Comparison of ENCODE assay signal across 1 fruit fly cellular context in genomic region chr3R:4333964-4334363, dm6.
TF ChIP-seq lines count a peak whose summit lies in the region.

Gene CG9776 (minus strand): TSS chr3R:4334071.

TF ChIP-seq in whole organism, embryonic, 481 proteins besides CTCF, POLR2A, EP300 and RAD21 (continued from another document and continues in another):
- TF ChIP-seq CG8359 (GFP tag; optimal IDR thresholded peaks at IDR 0.05; lab: Kevin White, UChicago; ENCODE audit: borderline replicate concordance) (no peak), CG30431 (GFP tag; optimal IDR thresholded peaks at IDR 0.05; lab: Kevin White, UChicago) (no peak), Mrtf (GFP tag; IDR thresholded peaks at IDR 0.05; lab: Robert Waterston, UW) (peak; percentile 59; the same call in 1 of the 3 replicates), CG4820 (GFP tag; optimal IDR thresholded peaks at IDR 0.05; lab: Kevin White, UChicago) (peak; percentile 63), slbo (GFP tag; IDR thresholded peaks at IDR 0.05; lab: Robert Waterston, UW) (peak; percentile 78), CG12299 (tag; optimal IDR thresholded peaks at IDR 0.05; lab: Kevin White, UChicago) (peak; percentile 40), ase (GFP tag; IDR thresholded peaks at IDR 0.05; lab: Robert Waterston, UW) (no peak), ranshi (GFP tag; IDR thresholded peaks at IDR 0.05; lab: Robert Waterston, UW) (peak; percentile 54; the same call in 1 of the 2 replicates), NK7.1 (GFP tag; optimal IDR thresholded peaks at IDR 0.05; lab: Kevin White, UChicago) (peak; percentile 49), Sry-δ (GFP tag; optimal IDR thresholded peaks at IDR 0.05; lab: Kevin White, UChicago) (peak; percentile 89), stc (GFP tag; IDR thresholded peaks at IDR 0.05; lab: Robert Waterston, UW) (no peak), CG9797 (GFP tag; optimal IDR thresholded peaks at IDR 0.05; lab: Kevin White, UChicago) (peak; percentile 51), CG31365 (tag; optimal IDR thresholded peaks at IDR 0.05; lab: Kevin White, UChicago) (no peak), CG7963 (GFP tag; IDR thresholded peaks at IDR 0.05; lab: Robert Waterston, UW; ENCODE audit: partially characterized antibody) (peak; percentile 99), CG12391 (tag; optimal IDR thresholded peaks at IDR 0.05; lab: Kevin White, UChicago) (no peak), unc-4 (GFP tag; IDR thresholded peaks at IDR 0.05; lab: Robert Waterston, UW; ENCODE audit: partially characterized antibody) (peak; percentile 96), CG8089 (GFP tag; optimal IDR thresholded peaks at IDR 0.05; lab: Kevin White, UChicago) (peak; percentile 6), Rfx (GFP tag; IDR thresholded peaks at IDR 0.05; lab: Robert Waterston, UW) (peak; percentile 84), so (GFP tag; IDR thresholded peaks at IDR 0.05; lab: Robert Waterston, UW) (no peak), Pdp1 (GFP tag; optimal IDR thresholded peaks at IDR 0.05; lab: Kevin White, UChicago) (peak; percentile 62 to 75), CG10431 (GFP tag; optimal IDR thresholded peaks at IDR 0.05; lab: Kevin White, UChicago) (no peak), crp (GFP tag; optimal IDR thresholded peaks at IDR 0.05; lab: Kevin White, UChicago) (peak in 1 of 2 experiments; percentile 37), bab2 (GFP tag; optimal IDR thresholded peaks at IDR 0.05; lab: Kevin White, UChicago) (peak; percentile 62), CG18764 (GFP tag; optimal IDR thresholded peaks at IDR 0.05; lab: Kevin White, UChicago) (peak; percentile 2), CG9609 (GFP tag; optimal IDR thresholded peaks at IDR 0.05; lab: Kevin White, UChicago) (peak; percentile 65), Fer1 (GFP tag; optimal IDR thresholded peaks at IDR 0.05; lab: Kevin White, UChicago) (no peak), sens-2 (GFP tag; IDR thresholded peaks at IDR 0.05; lab: Robert Waterston, UW) (no peak), CG9437 (GFP tag; optimal IDR thresholded peaks at IDR 0.05; lab: Kevin White, UChicago) (peak; percentile 61), Xbp1 (GFP tag; optimal IDR thresholded peaks at IDR 0.05; lab: Kevin White, UChicago) (peak; percentile 78), CG15073 (GFP tag; optimal IDR thresholded peaks at IDR 0.05; lab: Kevin White, UChicago) (peak; percentile 5), Camta (GFP tag; optimal IDR thresholded peaks at IDR 0.05; lab: Kevin White, UChicago) (no peak), lbe (GFP tag; optimal IDR thresholded peaks at IDR 0.05; lab: Kevin White, UChicago) (peak; percentile 23), CG7372 (GFP tag; IDR thresholded peaks at IDR 0.05; lab: Robert Waterston, UW) (peak; percentile 32; the same call in 1 of the 2 replicates), wor (GFP tag; IDR thresholded peaks at IDR 0.05; lab: Robert Waterston, UW) (no peak), trh (GFP tag; optimal IDR thresholded peaks at IDR 0.05; lab: Kevin White, UChicago) (no peak), dimm (GFP tag; IDR thresholded peaks at IDR 0.05; lab: Robert Waterston, UW) (no peak), br (optimal IDR thresholded peaks at IDR 0.05; lab: Kevin White, UChicago) (no peak), BEAF-32 (GFP tag; optimal IDR thresholded peaks at IDR 0.05; lab: Kevin White, UChicago) (peak; percentile 98), CG2202 (tag; optimal IDR thresholded peaks at IDR 0.05; lab: Kevin White, UChicago) (no peak), CG4424 (GFP tag; optimal IDR thresholded peaks at IDR 0.05; lab: Kevin White, UChicago) (peak; percentile 51), CG7357 (GFP tag; IDR thresholded peaks at IDR 0.05; lab: Robert Waterston, UW) (peak; percentile 98), CG10366 (GFP tag; IDR thresholded peaks at IDR 0.05; lab: Robert Waterston, UW) (peak; percentile 53), CG13424 (tag; optimal IDR thresholded peaks at IDR 0.05; lab: Kevin White, UChicago) (peak; percentile 62), bowl (GFP tag; IDR thresholded peaks at IDR 0.05; lab: Robert Waterston, UW) (no peak), TFAM (GFP tag; optimal IDR thresholded peaks at IDR 0.05; lab: Kevin White, UChicago) (no peak), Max (GFP tag; optimal IDR thresholded peaks at IDR 0.05; lab: Kevin White, UChicago) (peak; percentile 64), h (optimal IDR thresholded peaks at IDR 0.05; lab: Kevin White, UChicago) (no peak), Optix (GFP tag; IDR thresholded peaks at IDR 0.05; lab: Robert Waterston, UW) (peak; percentile 58; the same call in 2 of the 3 replicates), Hsf (GFP tag; optimal IDR thresholded peaks at IDR 0.05; lab: Kevin White, UChicago) (peak; percentile 66), CG18011 (GFP tag; optimal IDR thresholded peaks at IDR 0.05; lab: Kevin White, UChicago) (peak; percentile 15), Poxn (GFP tag; IDR thresholded peaks at IDR 0.05; lab: Robert Waterston, UW) (no peak), CG15601 (tag; optimal IDR thresholded peaks at IDR 0.05; lab: Kevin White, UChicago) (no peak), Atf3 (GFP tag; optimal IDR thresholded peaks at IDR 0.05; lab: Kevin White, UChicago) (peak; percentile 60), MBD-R2 (GFP tag; IDR thresholded peaks at IDR 0.05; lab: Robert Waterston, UW) (peak; percentile 87), CG6254 (GFP tag; optimal IDR thresholded peaks at IDR 0.05; lab: Kevin White, UChicago) (no peak), jigr1 (GFP tag; IDR thresholded peaks at IDR 0.05; lab: Robert Waterston, UW) (no peak), cato (GFP tag; optimal IDR thresholded peaks at IDR 0.05; lab: Kevin White, UChicago; ENCODE audit: borderline replicate concordance) (peak; percentile 38), CG9817 (tag; optimal IDR thresholded peaks at IDR 0.05; lab: Kevin White, UChicago) (no peak), pnt (GFP tag; optimal IDR thresholded peaks at IDR 0.05; lab: Kevin White, UChicago) (peak; percentile 65), tll (GFP tag; optimal IDR thresholded peaks at IDR 0.05; lab: Kevin White, UChicago) (peak in 1 of 2 experiments; percentile 28), CG17612 (GFP tag; IDR thresholded peaks at IDR 0.05; lab: Robert Waterston, UW) (no peak), CG8478 (optimal IDR thresholded peaks at IDR 0.05; lab: Kevin White, UChicago) (no peak), Rx (GFP tag; IDR thresholded peaks at IDR 0.05; lab: Robert Waterston, UW) (0 out of 2 replicates have a peak, but pooled peaks have one; percentile 20), CG14441 (GFP tag; IDR thresholded peaks at IDR 0.05; lab: Robert Waterston, UW) (no peak; the same call in 1 of the 2 replicates), CG5245 (GFP tag; optimal IDR thresholded peaks at IDR 0.05; lab: Kevin White, UChicago) (no peak), Sox100B (GFP tag; optimal IDR thresholded peaks at IDR 0.05; lab: Kevin White, UChicago) (peak; percentile 21), Nf-YC (tag; optimal IDR thresholded peaks at IDR 0.05; lab: Kevin White, UChicago) (no peak), Bteb2 (GFP tag; optimal IDR thresholded peaks at IDR 0.05; lab: Kevin White, UChicago) (peak; percentile 66), CG6765 (GFP tag; optimal IDR thresholded peaks at IDR 0.05; lab: Kevin White, UChicago) (no peak), eve (GFP tag; optimal IDR thresholded peaks at IDR 0.05; lab: Kevin White, UChicago) (no peak), CG10209 (GFP tag; optimal IDR thresholded peaks at IDR 0.05; lab: Kevin White, UChicago) (peak; percentile 61), CkIIα-i1 (GFP tag; IDR thresholded peaks at IDR 0.05; lab: Robert Waterston, UW) (0 out of 2 replicates have a peak, but pooled peaks have one; percentile 4), CG30403 (GFP tag; optimal IDR thresholded peaks at IDR 0.05; lab: Kevin White, UChicago) (peak; percentile 73), CG4854 (GFP tag; optimal IDR thresholded peaks at IDR 0.05; lab: Kevin White, UChicago) (no peak), CG3163 (GFP tag; optimal IDR thresholded peaks at IDR 0.05; lab: Kevin White, UChicago) (peak; percentile 60), Sin3A (optimal IDR thresholded peaks at IDR 0.05; lab: Kevin White, UChicago) (peak; percentile 63), CG11456 (GFP tag; IDR thresholded peaks at IDR 0.05; lab: Robert Waterston, UW) (peak; percentile 77; the same call in 2 of the 3 replicates), CG4328 (GFP tag; optimal IDR thresholded peaks at IDR 0.05; lab: Kevin White, UChicago) (no peak), D19A (tag; optimal IDR thresholded peaks at IDR 0.05; lab: Kevin White, UChicago) (peak; percentile 85), Taf1 (GFP tag; IDR thresholded peaks at IDR 0.05; lab: Robert Waterston, UW) (no peak), Awh (GFP tag; IDR thresholded peaks at IDR 0.05; lab: Robert Waterston, UW) (no peak; the same call in 1 of the 2 replicates), Hr39 (optimal IDR thresholded peaks at IDR 0.05; lab: Kevin White, UChicago) (no peak), jumu (GFP tag; optimal IDR thresholded peaks at IDR 0.05; lab: Kevin White, UChicago) (peak; percentile 41), chm (GFP tag; IDR thresholded peaks at IDR 0.05; lab: Robert Waterston, UW) (no peak), ttk (GFP tag; IDR thresholded peaks at IDR 0.05; lab: Robert Waterston, UW) (no peak), sim (GFP tag; IDR thresholded peaks at IDR 0.05; lab: Robert Waterston, UW) (no peak), Dek (tag; optimal IDR thresholded peaks at IDR 0.05; lab: Kevin White, UChicago) (no peak), peb (GFP tag; IDR thresholded peaks at IDR 0.05; lab: Robert Waterston, UW) (no peak), fd102C (GFP tag; optimal IDR thresholded peaks at IDR 0.05; lab: Kevin White, UChicago) (no peak), bcd (GFP tag; optimal IDR thresholded peaks at IDR 0.05; lab: Kevin White, UChicago) (no peak), Med (GFP tag; lab: Kevin White, UChicago) (peak; percentile 93), bsh (GFP tag; optimal IDR thresholded peaks at IDR 0.05; lab: Kevin White, UChicago) (no peak), CG14710 (tag; optimal IDR thresholded peaks at IDR 0.05; lab: Kevin White, UChicago) (peak; percentile 78), al (GFP tag; IDR thresholded peaks at IDR 0.05; lab: Robert Waterston, UW) (no peak; the same call in 1 of the 2 replicates), Bgb (GFP tag; IDR thresholded peaks at IDR 0.05; lab: Robert Waterston, UW; ENCODE audit: partially characterized antibody) (peak; percentile 99), cwo (GFP tag; optimal IDR thresholded peaks at IDR 0.05; lab: Kevin White, UChicago) (no peak), crc (GFP tag; optimal IDR thresholded peaks at IDR 0.05; lab: Kevin White, UChicago) (peak; percentile 31), PHDP (tag; optimal IDR thresholded peaks at IDR 0.05; lab: Kevin White, UChicago) (no peak), Oli (tag; optimal IDR thresholded peaks at IDR 0.05; lab: Kevin White, UChicago) (no peak), fu2 (GFP tag; optimal IDR thresholded peaks at IDR 0.05; lab: Kevin White, UChicago) (peak; percentile 52), klu (GFP tag; IDR thresholded peaks at IDR 0.05; lab: Robert Waterston, UW) (no peak; the same call in 1 of the 2 replicates), CG2116 (GFP tag; optimal IDR thresholded peaks at IDR 0.05; lab: Kevin White, UChicago) (peak; percentile 85), CG8290 (GFP tag; optimal IDR thresholded peaks at IDR 0.05; lab: Kevin White, UChicago) (peak; percentile 84), CG8290 (tag; optimal IDR thresholded peaks at IDR 0.05; lab: Kevin White, UChicago) (peak; percentile 67 to 93), NC2α (GFP tag; optimal IDR thresholded peaks at IDR 0.05; lab: Kevin White, UChicago) (no peak), CG3407 (GFP tag; optimal IDR thresholded peaks at IDR 0.05; lab: Kevin White, UChicago) (no peak), Hr51 (GFP tag; optimal IDR thresholded peaks at IDR 0.05; lab: Kevin White, UChicago) (peak in 1 of 2 experiments; percentile 5), en (GFP tag; optimal IDR thresholded peaks at IDR 0.05; lab: Kevin White, UChicago) (no peak), CG6854 (GFP tag; optimal IDR thresholded peaks at IDR 0.05; lab: Kevin White, UChicago) (no peak), CG16813 (GFP tag; IDR thresholded peaks at IDR 0.05; lab: Robert Waterston, UW; ENCODE audit: partially characterized antibody) (peak; percentile 99), org-1 (GFP tag; optimal IDR thresholded peaks at IDR 0.05; lab: Kevin White, UChicago) (no peak), tap (tag; optimal IDR thresholded peaks at IDR 0.05; lab: Kevin White, UChicago) (no peak), CG6272 (GFP tag; IDR thresholded peaks at IDR 0.05; lab: Robert Waterston, UW) (0 out of 2 replicates have a peak, but pooled peaks have one; percentile 58), CG10543 (GFP tag; optimal IDR thresholded peaks at IDR 0.05; lab: Kevin White, UChicago) (no peak), HLHmδ (GFP tag; optimal IDR thresholded peaks at IDR 0.05; lab: Kevin White, UChicago) (no peak), CG11085 (GFP tag; IDR thresholded peaks at IDR 0.05; lab: Robert Waterston, UW) (peak; percentile 55; the same call in 1 of the 2 replicates), Nf-YA (GFP tag; IDR thresholded peaks at IDR 0.05; lab: Robert Waterston, UW) (no peak), CG10274 (GFP tag; optimal IDR thresholded peaks at IDR 0.05; lab: Kevin White, UChicago) (no peak), danr (GFP tag; IDR thresholded peaks at IDR 0.05; lab: Robert Waterston, UW) (no peak), bbx (GFP tag; IDR thresholded peaks at IDR 0.05; lab: Robert Waterston, UW; ENCODE audit: partially characterized antibody) (peak; percentile 98), CG3065 (GFP tag; optimal IDR thresholded peaks at IDR 0.05; lab: Kevin White, UChicago) (peak; percentile 39), tio (GFP tag; optimal IDR thresholded peaks at IDR 0.05; lab: Kevin White, UChicago) (no peak), CG17186 (GFP tag; optimal IDR thresholded peaks at IDR 0.05; lab: Kevin White, UChicago) (peak; percentile 83), Kr (GFP tag; optimal IDR thresholded peaks at IDR 0.05; lab: Kevin White, UChicago) (no peak), CG6791 (GFP tag; IDR thresholded peaks at IDR 0.05; lab: Robert Waterston, UW; ENCODE audit: partially characterized antibody) (peak; percentile 99), H15 (GFP tag; IDR thresholded peaks at IDR 0.05; lab: Robert Waterston, UW) (0 out of 3 replicates have a peak, but pooled peaks have one; percentile 13), z (GFP tag; IDR thresholded peaks at IDR 0.05; lab: Robert Waterston, UW) (no peak), CG4707 (GFP tag; optimal IDR thresholded peaks at IDR 0.05; lab: Kevin White, UChicago) (no peak), CG6654 (GFP tag; optimal IDR thresholded peaks at IDR 0.05; lab: Kevin White, UChicago) (no peak), CG34376 (GFP tag; optimal IDR thresholded peaks at IDR 0.05; lab: Kevin White, UChicago) (no peak), Six4 (GFP tag; optimal IDR thresholded peaks at IDR 0.05; lab: Kevin White, UChicago) (no peak), slou (GFP tag; optimal IDR thresholded peaks at IDR 0.05; lab: Kevin White, UChicago) (peak; percentile 6), CG13624 (GFP tag; optimal IDR thresholded peaks at IDR 0.05; lab: Kevin White, UChicago) (peak; percentile 54)
